Fruit fly (Drosophila melanogaster): ENCODE measurements around the gene CG7443.

CG7443 gene

DNA sequence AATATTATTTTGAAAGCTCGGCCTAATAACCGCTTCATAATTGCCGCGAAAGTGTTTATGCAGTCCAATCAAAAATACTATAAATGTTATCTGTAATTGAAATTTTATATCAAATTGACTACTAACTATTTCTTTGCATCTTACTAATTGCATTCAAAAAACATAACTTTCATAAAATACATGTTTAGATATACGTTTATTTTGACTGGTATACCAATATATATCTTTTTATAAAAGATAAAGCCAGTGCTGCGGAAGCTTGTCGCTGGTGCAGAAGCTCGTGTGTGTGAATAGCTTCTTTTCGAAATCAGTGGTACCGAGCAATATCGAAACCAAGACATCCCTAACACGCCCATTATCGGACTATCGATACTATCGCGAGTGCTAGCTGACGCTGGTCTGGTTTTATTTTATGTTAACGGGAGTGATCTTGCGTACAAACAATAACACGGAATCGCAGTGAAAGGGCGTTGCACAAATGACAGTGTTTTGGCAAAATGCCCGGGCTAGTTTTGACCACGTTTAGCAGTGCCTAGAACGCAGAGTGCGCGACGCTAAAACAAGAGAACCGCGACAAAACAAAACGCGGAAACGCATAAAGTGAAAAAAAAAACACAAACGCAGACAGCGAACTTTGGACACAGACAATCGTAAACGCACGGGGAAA lies 25.5 kb downstream of the CG7443 start, which contains the start of gene Atg13 (continued):
- no peak for TF ChIP-seq CG11902 (GFP tag; optimal IDR thresholded peaks at IDR 0.05)
- no peak for TF ChIP-seq Ets21C (GFP tag; optimal IDR thresholded peaks at IDR 0.05)
- no peak for TF ChIP-seq CG4318 (GFP tag; optimal IDR thresholded peaks at IDR 0.05)
- TF ChIP-seq Met (GFP tag; optimal IDR thresholded peaks at IDR 0.05) = no peak
- TF ChIP-seq Eip78C (GFP tag) = peak; percentile 64
- no peak for TF ChIP-seq CG11294 (GFP tag; IDR thresholded peaks at IDR 0.05)
- 0 out of 2 replicates have a peak, but pooled peaks have one; percentile 36 for TF ChIP-seq Gug (GFP tag; IDR thresholded peaks at IDR 0.05)
- TF ChIP-seq achi (GFP tag; optimal IDR thresholded peaks at IDR 0.05) = no peak
- no peak for TF ChIP-seq Hr39 (GFP tag; optimal IDR thresholded peaks at IDR 0.05)
- no peak for TF ChIP-seq CG7368 (GFP tag; optimal IDR thresholded peaks at IDR 0.05)
- no peak for TF ChIP-seq fkh (GFP tag; optimal IDR thresholded peaks at IDR 0.05)
- TF ChIP-seq CG11762 (GFP tag; optimal IDR thresholded peaks at IDR 0.05; ENCODE audit: insufficient read depth) = peak; percentile 25
- no peak for TF ChIP-seq CG6792 (GFP tag; optimal IDR thresholded peaks at IDR 0.05)

dm6 chr3R:8352961-8353728 lies 29.0 kb downstream of the CG7443 start:
- peak; percentile 90 for TF ChIP-seq vri (GFP tag; optimal IDR thresholded peaks at IDR 0.05)
- peak; percentile 45 for TF ChIP-seq fkh (GFP tag; optimal IDR thresholded peaks at IDR 0.05)
- TF ChIP-seq net (GFP tag; optimal IDR thresholded peaks at IDR 0.05) = peak; percentile 51
- peak; percentile 43 for TF ChIP-seq Eip78C (GFP tag)
- no peak for TF ChIP-seq topi (GFP tag; optimal IDR thresholded peaks at IDR 0.05)
- TF ChIP-seq fd85E (GFP tag; optimal IDR thresholded peaks at IDR 0.05) = no peak

- TF ChIP-seq Met (GFP tag; optimal IDR thresholded peaks at IDR 0.05) (no peak), acj6 (GFP tag; optimal IDR thresholded peaks at IDR 0.05) (no peak), achi (GFP tag; optimal IDR thresholded peaks at IDR 0.05) (no peak), dac (GFP tag; optimal IDR thresholded peaks at IDR 0.05) (no peak), CG6792 (GFP tag; optimal IDR thresholded peaks at IDR 0.05) (no peak), lz (GFP tag; optimal IDR thresholded peaks at IDR 0.05) (no peak), spab (GFP tag; optimal IDR thresholded peaks at IDR 0.05) (no peak), cyc (GFP tag; optimal IDR thresholded peaks at IDR 0.05) (no peak), CG8632 (GFP tag; optimal IDR thresholded peaks at IDR 0.05) (no peak), Sox15 (GFP tag; optimal IDR thresholded peaks at IDR 0.05) (no peak), Hr39 (GFP tag; optimal IDR thresholded peaks at IDR 0.05) (no peak), Eip93F (GFP tag; optimal IDR thresholded peaks at IDR 0.05) (no peak), fd85E (GFP tag; optimal IDR thresholded peaks at IDR 0.05) (no peak), pdm3 (GFP tag; optimal IDR thresholded peaks at IDR 0.05) (no peak)
These were observed 29.9 kb downstream of the CG7443 start for dm6 chr3R:8353994-8354393.

- TF ChIP-seq acj6 (GFP tag; optimal IDR thresholded peaks at IDR 0.05) = peak; percentile 45
- TF ChIP-seq CG3032 (tag; optimal IDR thresholded peaks at IDR 0.05) = no peak
- TF ChIP-seq CG31627 (GFP tag; optimal IDR thresholded peaks at IDR 0.05) = peak; percentile 63
- peak; percentile 85 for TF ChIP-seq eg (GFP tag; IDR thresholded peaks at IDR 0.05)
- no peak for TF ChIP-seq CG7368 (GFP tag; optimal IDR thresholded peaks at IDR 0.05)
- peak; percentile 56 for TF ChIP-seq lz (GFP tag; optimal IDR thresholded peaks at IDR 0.05)
- TF ChIP-seq fd85E (GFP tag; optimal IDR thresholded peaks at IDR 0.05) = no peak
- peak; percentile 15 for TF ChIP-seq CG10669 (GFP tag; optimal IDR thresholded peaks at IDR 0.05)
- TF ChIP-seq CG6854 (GFP tag; optimal IDR thresholded peaks at IDR 0.05) = no peak
- no peak for TF ChIP-seq CG1621 (tag; optimal IDR thresholded peaks at IDR 0.05)
- TF ChIP-seq Hr4 (GFP tag; optimal IDR thresholded peaks at IDR 0.05) = peak; percentile 48
- TF ChIP-seq CG8119 (GFP tag; IDR thresholded peaks at IDR 0.05) = peak; percentile 72
- no peak for TF ChIP-seq Sox102F (GFP tag; optimal IDR thresholded peaks at IDR 0.05)
- peak; percentile 85 for TF ChIP-seq Eip78C (GFP tag)
- peak; percentile 16 for TF ChIP-seq Sox15 (GFP tag; optimal IDR thresholded peaks at IDR 0.05)
- peak; percentile 47 for TF ChIP-seq CG34406 (GFP tag; optimal IDR thresholded peaks at IDR 0.05)
- no peak for TF ChIP-seq Blimp-1 (GFP tag; optimal IDR thresholded peaks at IDR 0.05)
- no peak for TF ChIP-seq dac (GFP tag; optimal IDR thresholded peaks at IDR 0.05)
- TF ChIP-seq Eip93F (GFP tag; optimal IDR thresholded peaks at IDR 0.05) = peak; percentile 28
- peak; percentile 39 for TF ChIP-seq Sox14 (GFP tag; optimal IDR thresholded peaks at IDR 0.05)
- TF ChIP-seq CG8632 (GFP tag; optimal IDR thresholded peaks at IDR 0.05) = peak; percentile 57
- TF ChIP-seq CG11902 (GFP tag; optimal IDR thresholded peaks at IDR 0.05) = peak; percentile 45
- TF ChIP-seq fd59A (GFP tag; optimal IDR thresholded peaks at IDR 0.05) = no peak
- TF ChIP-seq CG3919 (GFP tag; optimal IDR thresholded peaks at IDR 0.05) = no peak
- peak; percentile 33 for TF ChIP-seq achi (GFP tag; optimal IDR thresholded peaks at IDR 0.05)
- TF ChIP-seq dsx (GFP tag; optimal IDR thresholded peaks at IDR 0.05; ENCODE audit: poor library complexity, severe bottlenecking) = no peak
- TF ChIP-seq OdsH (GFP tag; optimal IDR thresholded peaks at IDR 0.05) = peak; percentile 44
These were observed 30.3 kb downstream of the CG7443 start for dm6 chr3R:8354458-8354857.

All from whole organism, prepupa.